Worm (Caenorhabditis elegans): ENCODE results near the gene sar-1.

Gene sar-1

DNA sequence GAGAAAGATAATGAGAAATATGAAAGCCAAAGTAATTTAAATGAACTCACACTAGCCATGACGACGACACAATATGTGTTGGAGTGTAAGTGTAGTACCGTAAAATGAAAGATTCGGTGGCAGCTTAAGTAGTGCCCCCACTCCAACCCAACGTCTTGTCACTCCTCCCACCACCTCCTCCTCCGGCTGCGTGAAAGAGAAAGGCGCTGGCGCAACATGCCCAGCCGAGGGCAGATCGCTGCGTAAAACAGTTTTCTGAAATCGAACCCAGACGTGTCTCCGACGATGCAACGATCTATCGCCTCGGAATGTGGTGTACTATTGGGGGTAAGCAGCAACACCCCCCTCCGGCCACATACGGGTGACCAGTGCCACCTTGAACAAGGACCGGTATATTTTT, 3.9 kb upstream of the sar-1 start, which contains the start of gene ZK180.5:
TSS of gene ZK180.5 (minus strand) at position 101 of the 400 bp plus-strand sequence.
- TF ChIP-seq med-1 (GFP tag; optimal IDR thresholded peaks at IDR 0.05; ENCODE audit: insufficient read depth) (no peak), ztf-29 (GFP tag; IDR thresholded peaks at IDR 0.05) (no peak), T22C8.4 (GFP tag; IDR thresholded peaks at IDR 0.05) (no peak), cog-1 (tag; optimal IDR thresholded peaks at IDR 0.05) (no peak), ztf-23 (GFP tag; IDR thresholded peaks at IDR 0.05) (no peak), klf-2 (GFP tag; conservative IDR thresholded peaks at IDR 0.05) (no peak), ref-1 (GFP tag; conservative IDR thresholded peaks at IDR 0.05) (no peak), tab-1 (GFP tag; IDR thresholded peaks at IDR 0.05) (no peak), flt-1 (GFP tag; IDR thresholded peaks at IDR 0.05) (no peak)

DNA sequence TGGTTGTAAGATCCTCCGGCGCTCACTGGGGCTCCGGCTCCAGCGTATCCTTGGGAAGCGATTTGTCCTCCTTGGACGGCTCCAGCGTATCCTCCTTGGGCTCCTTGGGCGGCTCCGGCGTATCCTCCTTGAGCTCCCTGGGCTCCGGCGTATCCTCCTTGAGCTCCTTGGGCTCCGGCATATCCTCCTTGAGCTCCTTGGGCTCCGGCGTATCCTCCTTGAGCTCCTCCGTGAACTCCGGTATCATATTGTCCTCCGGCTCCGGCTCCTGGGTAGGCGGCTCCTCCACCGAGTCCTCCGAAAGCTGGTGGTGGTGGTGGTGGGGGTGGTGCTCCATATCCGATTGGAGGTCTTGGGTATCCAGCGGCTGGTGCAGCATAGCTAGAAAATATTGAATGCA, 3.4 kb upstream of the sar-1 start:
- TF ChIP-seq tab-1 (GFP tag; IDR thresholded peaks at IDR 0.05) (no peak), flt-1 (GFP tag; IDR thresholded peaks at IDR 0.05) (no peak), ref-1 (GFP tag; conservative IDR thresholded peaks at IDR 0.05) (no peak), cog-1 (tag; optimal IDR thresholded peaks at IDR 0.05) (no peak), ztf-29 (GFP tag; IDR thresholded peaks at IDR 0.05) (no peak), T22C8.4 (GFP tag; IDR thresholded peaks at IDR 0.05) (no peak), ztf-23 (GFP tag; IDR thresholded peaks at IDR 0.05) (no peak)

DNA sequence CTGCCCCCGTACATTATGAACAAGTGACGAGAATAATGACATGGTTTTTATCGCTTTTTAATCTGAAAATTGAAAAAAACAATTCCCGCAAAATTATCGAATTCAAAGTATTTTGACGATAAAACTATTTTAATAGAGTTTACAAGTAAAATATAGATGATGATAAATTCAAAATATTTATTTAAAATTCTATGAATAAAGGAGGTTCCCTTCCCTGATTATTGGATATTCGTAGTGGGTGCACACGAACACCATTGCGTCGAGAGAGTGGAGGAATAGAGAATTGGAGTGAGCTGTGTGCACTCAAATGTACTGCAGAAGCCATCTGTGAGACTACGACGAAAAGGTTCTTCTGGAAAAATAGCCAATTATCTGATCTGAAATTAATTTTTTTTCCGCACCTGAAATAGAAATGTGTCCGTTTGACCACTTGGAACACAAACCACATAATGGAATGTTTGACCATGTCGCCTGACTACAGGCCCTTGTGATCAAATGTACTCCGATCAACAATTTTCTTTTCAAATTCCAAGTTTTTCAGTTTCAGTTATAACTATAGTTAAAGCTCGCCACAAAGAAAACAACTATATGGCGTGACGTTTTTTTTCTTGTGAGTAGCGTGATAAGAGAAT, 1.7 kb downstream of the sar-1 start, which contains the start of the genes rfth-1 and ZK180.8:
TSS of gene rfth-1 (minus strand) at position 51 of the 632 bp plus-strand sequence.
TSS of gene ZK180.8 (minus strand) at position 466 of the 632 bp plus-strand sequence.
- TF ChIP-seq med-1 (GFP tag; optimal IDR thresholded peaks at IDR 0.05; ENCODE audit: insufficient read depth) (no peak), cog-1 (tag; optimal IDR thresholded peaks at IDR 0.05) (no peak), T22C8.4 (GFP tag; IDR thresholded peaks at IDR 0.05) (no peak), flt-1 (GFP tag; IDR thresholded peaks at IDR 0.05) (no peak), tab-1 (GFP tag; IDR thresholded peaks at IDR 0.05) (no peak), klf-2 (GFP tag; conservative IDR thresholded peaks at IDR 0.05) (no peak), ztf-23 (GFP tag; IDR thresholded peaks at IDR 0.05) (no peak), ztf-29 (GFP tag; IDR thresholded peaks at IDR 0.05) (no peak), ref-1 (GFP tag; conservative IDR thresholded peaks at IDR 0.05) (no peak)

- TF ChIP-seq ref-1 (GFP tag; conservative IDR thresholded peaks at IDR 0.05) (no peak), ztf-29 (GFP tag; IDR thresholded peaks at IDR 0.05) (no peak), flt-1 (GFP tag; IDR thresholded peaks at IDR 0.05) (no peak), cog-1 (tag; optimal IDR thresholded peaks at IDR 0.05) (no peak)
Measured at ce11 chrIV:4506637-4507036, 6.5 kb downstream of the sar-1 start, which contains the start of gene gbb-2. Gene gbb-2, minus strand, starts transcription at chrIV:4506748.

ce11 chrIV:4505078-4505477, 8.0 kb downstream of the sar-1 start:
- no peak for TF ChIP-seq ztf-29 (GFP tag; IDR thresholded peaks at IDR 0.05)

- no peak for TF ChIP-seq klf-2 (GFP tag; conservative IDR thresholded peaks at IDR 0.05)
- TF ChIP-seq med-1 (GFP tag; optimal IDR thresholded peaks at IDR 0.05; ENCODE audit: insufficient read depth) = no peak
- no peak for TF ChIP-seq ref-1 (GFP tag; conservative IDR thresholded peaks at IDR 0.05)
- TF ChIP-seq T22C8.4 (GFP tag; IDR thresholded peaks at IDR 0.05) = no peak
- TF ChIP-seq tab-1 (GFP tag; IDR thresholded peaks at IDR 0.05) = no peak
- no peak for TF ChIP-seq flt-1 (GFP tag; IDR thresholded peaks at IDR 0.05)
Measured at ce11 chrIV:4490148-4490652, 22.9 kb downstream of the sar-1 start, which contains the start of gene ZK180.7. Gene ZK180.7, plus strand, starts transcription at chrIV:4490542.

ce11 chrIV:4486738-4487137, 26.4 kb downstream of the sar-1 start, which contains the start of gene trx-3:
Gene trx-3, plus strand, starts transcription at chrIV:4487028.
- TF ChIP-seq tab-1 (GFP tag; IDR thresholded peaks at IDR 0.05) (no peak), klf-2 (GFP tag; conservative IDR thresholded peaks at IDR 0.05) (no peak), ztf-23 (GFP tag; IDR thresholded peaks at IDR 0.05) (no peak), ref-1 (GFP tag; conservative IDR thresholded peaks at IDR 0.05) (no peak), ztf-29 (GFP tag; IDR thresholded peaks at IDR 0.05) (no peak), med-1 (GFP tag; optimal IDR thresholded peaks at IDR 0.05; ENCODE audit: insufficient read depth) (no peak), T22C8.4 (GFP tag; IDR thresholded peaks at IDR 0.05) (no peak), flt-1 (GFP tag; IDR thresholded peaks at IDR 0.05) (no peak), cog-1 (tag; optimal IDR thresholded peaks at IDR 0.05) (no peak)

DNA sequence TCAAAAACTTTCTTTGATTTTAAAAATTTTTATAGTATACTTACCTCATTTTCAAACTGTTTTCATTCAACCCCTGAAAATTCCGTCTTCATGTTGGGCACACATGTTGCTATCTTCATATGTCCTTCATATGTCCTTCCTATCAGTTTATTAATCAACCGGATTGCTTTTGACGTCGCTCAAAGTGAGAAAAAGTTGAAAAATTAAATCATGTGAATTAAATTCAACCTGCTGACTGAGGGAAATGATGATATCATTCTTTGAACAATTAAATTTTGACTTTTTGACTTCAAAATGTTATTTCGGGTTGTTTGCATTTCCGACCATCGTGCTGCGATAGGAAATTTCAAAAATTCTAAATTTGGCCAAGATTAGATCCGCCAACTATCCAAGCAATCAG, 28.6 kb downstream of the sar-1 start:
- no peak for TF ChIP-seq ref-1 (GFP tag; conservative IDR thresholded peaks at IDR 0.05)
- TF ChIP-seq T22C8.4 (GFP tag; IDR thresholded peaks at IDR 0.05) = no peak

DNA sequence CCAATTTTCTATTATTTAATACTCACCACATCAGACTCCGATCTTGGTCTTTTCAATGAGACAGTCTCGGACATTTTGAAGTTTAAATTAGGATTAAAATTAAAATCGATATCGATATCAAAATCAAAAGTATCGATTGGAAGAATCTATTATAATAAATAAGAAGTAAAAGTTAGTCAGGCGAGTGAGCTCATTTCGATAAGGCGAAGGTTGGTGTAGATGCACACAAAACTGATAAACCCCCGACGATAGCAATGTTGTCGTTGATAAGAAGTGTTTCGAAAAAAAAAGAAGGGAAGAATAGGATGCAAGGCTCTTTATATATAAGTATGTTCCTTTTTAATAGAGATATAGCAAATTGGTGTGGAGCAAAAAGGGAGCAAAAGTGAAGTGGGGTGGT, 30.6 kb downstream of the sar-1 start, which contains the start of gene M01H9.4:
TSS of gene M01H9.4 (minus strand) at position 379 of the 400 bp plus-strand sequence.
- TF ChIP-seq cog-1 (tag; optimal IDR thresholded peaks at IDR 0.05) (no peak), flt-1 (GFP tag; IDR thresholded peaks at IDR 0.05) (no peak), tab-1 (GFP tag; IDR thresholded peaks at IDR 0.05) (no peak), klf-2 (GFP tag; conservative IDR thresholded peaks at IDR 0.05) (no peak), med-1 (GFP tag; optimal IDR thresholded peaks at IDR 0.05; ENCODE audit: insufficient read depth) (no peak), ztf-29 (GFP tag; IDR thresholded peaks at IDR 0.05) (no peak), T22C8.4 (GFP tag; IDR thresholded peaks at IDR 0.05) (no peak), ref-1 (GFP tag; conservative IDR thresholded peaks at IDR 0.05) (no peak), ztf-23 (GFP tag; IDR thresholded peaks at IDR 0.05) (no peak)

- TF ChIP-seq T22C8.4 (GFP tag; IDR thresholded peaks at IDR 0.05) (no peak), ztf-23 (GFP tag; IDR thresholded peaks at IDR 0.05) (no peak), tab-1 (GFP tag; IDR thresholded peaks at IDR 0.05) (no peak), flt-1 (GFP tag; IDR thresholded peaks at IDR 0.05) (no peak), klf-2 (GFP tag; conservative IDR thresholded peaks at IDR 0.05) (no peak)
Measured at ce11 chrIV:4481298-4481697, 31.8 kb downstream of the sar-1 start.
